Fruit fly (Drosophila melanogaster) whole organism, prepupa: ENCODE measurements around the gene scyl.

Experiments
- Blimp-1 ChIP-seq: fragments of 200-800 bp; sonication (Bioruptor generic); optimal IDR thresholded peaks from 3 replicates; lab custom pipeline; 2017; ENCODE audit warnings: missing biosample characterization, missing genetic modification characterization, mild to moderate bottlenecking, moderate library complexity, missing genetic modification reagents
- CG10669 ChIP-seq: fragments of 200-800 bp; sonication (Bioruptor generic); optimal IDR thresholded peaks from 3 replicates; lab custom pipeline; 2018; ENCODE audit warnings: missing biosample characterization, mild to moderate bottlenecking, missing genetic modification characterization, moderate library complexity
- CG11902 ChIP-seq: fragments of 200-800 bp; sonication (Bioruptor generic); optimal IDR thresholded peaks from 3 replicates; lab custom pipeline; 2016; ENCODE audit warnings: missing biosample characterization, missing genetic modification characterization
- CG16779 ChIP-seq: fragments of 200-800 bp; sonication (Bioruptor generic); optimal IDR thresholded peaks from 3 replicates; lab custom pipeline; 2017; ENCODE audit warnings: missing biosample characterization, mild to moderate bottlenecking, missing genetic modification characterization
- CG3032 ChIP-seq: fragments of 200-800 bp; optimal IDR thresholded peaks from 2 replicates; lab custom pipeline; 2019; ENCODE audit warnings: missing biosample characterization, mild to moderate bottlenecking, missing genetic modification characterization, moderate library complexity
- CG32006 ChIP-seq: fragments of 200-800 bp; sonication (Bioruptor generic); optimal IDR thresholded peaks from 3 replicates; lab custom pipeline; 2017; ENCODE audit warnings: missing biosample characterization, mild to moderate bottlenecking, missing genetic modification characterization
- CG34406 ChIP-seq: fragments of 200-800 bp; sonication (Bioruptor generic); optimal IDR thresholded peaks from 3 replicates; lab custom pipeline; 2016; ENCODE audit warnings: missing biosample characterization, missing genetic modification characterization
- CG3919 ChIP-seq: fragments of 200-800 bp; sonication (Bioruptor generic); optimal IDR thresholded peaks from 3 replicates; lab custom pipeline; 2016; ENCODE audit warnings: missing biosample characterization, missing genetic modification characterization
- CG6163 ChIP-seq: fragments of 200-800 bp; sonication (Bioruptor generic); IDR thresholded peaks from 3 replicates; pipeline ENCODE4 v1.3.6; 2022; ENCODE audit warnings: missing biosample characterization, missing genetic modification characterization
- CG6792 ChIP-seq: fragments of 200-800 bp; sonication (Bioruptor generic); optimal IDR thresholded peaks from 3 replicates; lab custom pipeline; 2016; ENCODE audit warnings: missing biosample characterization, missing genetic modification characterization
- CG6808 ChIP-seq: fragments of 200-800 bp; sonication (Bioruptor generic); optimal IDR thresholded peaks from 3 replicates; lab custom pipeline; 2017; ENCODE audit warnings: missing biosample characterization, missing genetic modification characterization, mild to moderate bottlenecking, moderate library complexity, missing genetic modification reagents
- CG6854 ChIP-seq: fragments of 200-800 bp; sonication (Bioruptor generic); optimal IDR thresholded peaks from 2 replicates; lab custom pipeline; 2017; ENCODE audit warnings: missing biosample characterization, mild to moderate bottlenecking, missing genetic modification characterization
- CG8319 ChIP-seq: fragments of 200-800 bp; sonication (Bioruptor generic); optimal IDR thresholded peaks from 3 replicates; lab custom pipeline; 2016; ENCODE audit warnings: missing biosample characterization, missing genetic modification characterization
- CG8632 ChIP-seq: fragments of 200-800 bp; sonication (Bioruptor generic); optimal IDR thresholded peaks from 3 replicates; lab custom pipeline; 2016; ENCODE audit warnings: missing biosample characterization, missing genetic modification characterization
- Eip75B ChIP-seq: fragments of 200-800 bp; sonication (Bioruptor generic); optimal IDR thresholded peaks from 3 replicates; lab custom pipeline; 2016; ENCODE audit warnings: missing biosample characterization, missing genetic modification characterization
- Hr39 ChIP-seq: fragments of 200-800 bp; sonication (Bioruptor generic); optimal IDR thresholded peaks from 2 replicates; lab custom pipeline; 2016; ENCODE audit warnings: missing biosample characterization, missing genetic modification characterization
- Lpt ChIP-seq: fragments of 200-800 bp; sonication (Bioruptor generic); optimal IDR thresholded peaks from 3 replicates; lab custom pipeline; 2016; ENCODE audit warnings: missing biosample characterization, missing genetic modification characterization
- OdsH ChIP-seq: fragments of 200-800 bp; sonication (Bioruptor generic); optimal IDR thresholded peaks from 3 replicates; lab custom pipeline; 2016; ENCODE audit warnings: missing biosample characterization, missing genetic modification characterization
- dsx ChIP-seq: fragments of 200-800 bp; optimal IDR thresholded peaks from 3 replicates; lab custom pipeline; 2019; ENCODE audit warnings: missing biosample characterization, mild to moderate bottlenecking, missing genetic modification characterization, moderate library complexity; ENCODE audit not compliant: poor library complexity, severe bottlenecking
- eg ChIP-seq: fragments of 200-800 bp; sonication (Bioruptor generic); IDR thresholded peaks from 3 replicates; pipeline ENCODE4 v1.3.6; 2022; ENCODE audit warnings: missing biosample characterization, missing genetic modification characterization
- esn ChIP-seq: fragments of 200-800 bp; sonication (Bioruptor generic); optimal IDR thresholded peaks from 2 replicates; lab custom pipeline; 2016; ENCODE audit warnings: missing biosample characterization, mild to moderate bottlenecking, missing genetic modification characterization, moderate library complexity
- fd59A ChIP-seq: fragments of 200-800 bp; sonication (Bioruptor generic); optimal IDR thresholded peaks from 2 replicates; lab custom pipeline; 2017; ENCODE audit warnings: missing biosample characterization, mild to moderate bottlenecking, missing genetic modification characterization, missing genetic modification reagents
- fd85E ChIP-seq: fragments of 200-800 bp; sonication (Bioruptor generic); optimal IDR thresholded peaks from 3 replicates; lab custom pipeline; 2016; ENCODE audit warnings: missing biosample characterization, missing genetic modification characterization
- fkh ChIP-seq: fragments of 200-800 bp; sonication (Bioruptor generic); optimal IDR thresholded peaks from 3 replicates; lab custom pipeline; 2017; ENCODE audit warnings: missing biosample characterization, mild to moderate bottlenecking, missing genetic modification characterization, moderate library complexity
- lz ChIP-seq: fragments of 200-800 bp; sonication (Bioruptor generic); optimal IDR thresholded peaks from 3 replicates; lab custom pipeline; 2016; ENCODE audit warnings: missing biosample characterization, missing genetic modification characterization
- pdm3 ChIP-seq: fragments of 200-800 bp; sonication (Bioruptor generic); optimal IDR thresholded peaks from 3 replicates; lab custom pipeline; 2016; ENCODE audit warnings: missing biosample characterization, missing genetic modification characterization
- spab ChIP-seq: fragments of 200-800 bp; sonication (Bioruptor generic); optimal IDR thresholded peaks from 2 replicates; lab custom pipeline; 2017; ENCODE audit warnings: missing biosample characterization, mild to moderate bottlenecking, missing genetic modification characterization, missing genetic modification reagents
- topi ChIP-seq: fragments of 200-800 bp; sonication (Bioruptor generic); optimal IDR thresholded peaks from 3 replicates; lab custom pipeline; 2016; ENCODE audit warnings: missing biosample characterization, missing genetic modification characterization
- vri ChIP-seq: fragments of 200-800 bp; sonication (Bioruptor generic); optimal IDR thresholded peaks from 3 replicates; lab custom pipeline; 2016; ENCODE audit warnings: missing biosample characterization, mild to moderate bottlenecking, missing genetic modification characterization

The scyl gene

DNA sequence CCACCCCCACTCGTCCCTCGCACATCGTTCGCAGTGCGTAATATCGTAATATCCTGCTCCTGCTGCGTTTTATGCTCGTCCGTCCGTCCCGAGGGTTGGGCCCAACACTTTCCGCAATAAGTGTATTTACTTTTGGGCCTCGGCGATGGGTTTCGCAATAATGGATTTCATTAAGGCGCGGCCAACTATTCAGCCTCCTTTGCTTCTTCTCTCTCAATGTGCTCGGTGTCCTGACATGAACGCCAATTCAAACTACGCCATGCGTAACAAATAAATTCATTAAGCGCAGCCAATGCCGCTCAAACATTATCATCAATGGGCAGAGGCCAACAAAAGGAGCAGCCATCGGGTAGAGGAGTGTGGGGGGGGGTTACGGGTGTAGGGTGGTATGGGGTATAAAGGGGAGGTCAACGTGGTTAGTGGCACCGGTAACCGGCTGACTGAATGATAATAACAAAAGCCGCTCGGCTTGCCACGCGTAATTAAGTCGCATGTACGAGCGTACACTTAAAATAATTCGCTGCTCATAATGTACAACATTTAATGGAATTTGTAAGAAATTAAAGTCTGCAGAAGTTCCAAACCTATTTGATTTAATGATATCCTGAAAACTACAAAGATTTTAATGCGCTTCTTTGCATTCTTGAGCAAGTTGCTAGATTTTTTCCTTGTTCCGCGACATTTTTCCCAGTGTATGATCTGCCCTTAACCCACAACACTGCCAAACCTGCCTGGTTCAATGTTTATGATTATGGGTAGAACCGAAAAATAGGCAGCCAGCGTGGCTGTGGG is 51.5 kb downstream of the scyl start (continued):
- no peak for TF ChIP-seq eg (GFP tag; lab: Robert Waterston, UW)
- TF ChIP-seq Lpt (GFP tag; lab: Kevin White, UChicago): no peak
- TF ChIP-seq CG6808 (GFP tag; lab: Kevin White, UChicago): peak; percentile 12
- TF ChIP-seq CG8319 (GFP tag; lab: Kevin White, UChicago): no peak
- TF ChIP-seq pdm3: peak; percentile 24
- TF ChIP-seq Eip75B (GFP tag; lab: Kevin White, UChicago): no peak
- TF ChIP-seq CG16779 (tag; lab: Kevin White, UChicago): no peak
- TF ChIP-seq esn: peak; percentile 18
- TF ChIP-seq CG6792: no peak
- no peak for TF ChIP-seq lz (GFP tag; lab: Kevin White, UChicago)
- no peak for TF ChIP-seq Blimp-1 (GFP tag; lab: Kevin White, UChicago)
- no peak for TF ChIP-seq CG3032 (tag; lab: Kevin White, UChicago)
- no peak for TF ChIP-seq fd85E (GFP tag; lab: Kevin White, UChicago)
- no peak for TF ChIP-seq CG6163 (GFP tag; lab: Robert Waterston, UW)
- no peak for TF ChIP-seq spab (GFP tag; lab: Kevin White, UChicago)
- no peak for TF ChIP-seq CG11902
- peak; percentile 0 for TF ChIP-seq CG8632 (GFP tag; lab: Kevin White, UChicago)
- no peak for TF ChIP-seq fkh
- TF ChIP-seq fd59A (GFP tag; lab: Kevin White, UChicago): no peak
- TF ChIP-seq CG6854 (GFP tag; lab: Kevin White, UChicago): peak; percentile 30
- TF ChIP-seq CG34406 (GFP tag; lab: Kevin White, UChicago): peak; percentile 27
- peak; percentile 46 for TF ChIP-seq Hr39 (GFP tag; lab: Kevin White, UChicago)
- peak; percentile 22 for TF ChIP-seq CG32006 (GFP tag; lab: Kevin White, UChicago)
- TF ChIP-seq CG10669 (GFP tag; lab: Kevin White, UChicago): peak; percentile 20
- peak; percentile 26 for TF ChIP-seq CG3919
- no peak for TF ChIP-seq vri (GFP tag; lab: Kevin White, UChicago)
- TF ChIP-seq topi (GFP tag; lab: Kevin White, UChicago): peak; percentile 27
- TF ChIP-seq OdsH (GFP tag; lab: Kevin White, UChicago): no peak
- no peak for TF ChIP-seq dsx

DNA sequence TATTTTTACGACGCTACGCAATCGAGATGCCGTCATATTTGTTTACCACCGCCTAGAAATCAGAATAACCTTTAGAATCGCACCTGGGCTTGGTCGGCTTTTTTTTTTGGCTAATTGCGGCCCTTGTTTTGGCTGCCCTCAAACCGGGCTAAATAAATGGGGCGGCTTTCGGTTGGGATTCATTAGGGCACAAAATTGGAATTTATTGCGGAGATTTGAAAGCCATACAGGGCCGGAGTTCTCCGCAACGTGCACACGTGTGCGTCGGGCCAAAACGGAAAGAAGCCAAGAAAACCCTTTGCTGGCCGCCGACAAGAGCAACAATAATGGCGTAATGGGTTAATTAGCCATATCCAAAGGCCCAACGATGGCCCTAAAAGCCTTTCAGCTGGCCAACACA is 53.2 kb downstream of the scyl start:
- TF ChIP-seq fd59A (GFP tag; lab: Kevin White, UChicago): no peak
